Fruit fly (Drosophila melanogaster) whole organism, embryonic: ENCODE data around the gene mib2.

ENCODE experiments used
- ATbp ChIP-seq: fragments of 200-800 bp; sonication (Bioruptor generic); optimal IDR thresholded peaks from 2 replicates; lab custom pipeline; 2017; ENCODE audit warnings: missing biosample characterization, mild to moderate bottlenecking, missing genetic modification characterization, missing genetic modification reagents
- CG10209 ChIP-seq: fragments of 200-800 bp; sonication (Bioruptor generic); optimal IDR thresholded peaks from 3 replicates; lab custom pipeline; 2017; ENCODE audit warnings: missing biosample characterization, mild to moderate bottlenecking, missing genetic modification characterization, missing genetic modification reagents
- CG10267 ChIP-seq: fragments of 200-800 bp; sonication (Bioruptor generic); optimal IDR thresholded peaks from 2 replicates; lab custom pipeline; 2018; ENCODE audit warnings: missing biosample characterization, mild to moderate bottlenecking, missing genetic modification characterization, moderate library complexity
- CG11696 ChIP-seq: fragments of 200-800 bp; sonication (Bioruptor generic); IDR thresholded peaks from 2 replicates; pipeline ENCODE4 v1.3.6; 2022; ENCODE audit warnings: missing biosample characterization, missing genetic modification characterization
- CG1529 ChIP-seq: fragments of 200-800 bp; sonication (Bioruptor generic); optimal IDR thresholded peaks from 3 replicates; lab custom pipeline; 2018; ENCODE audit warnings: missing biosample characterization, missing genetic modification characterization
- CG1602 ChIP-seq: fragments of 200-800 bp; sonication (Bioruptor generic); optimal IDR thresholded peaks from 3 replicates; lab custom pipeline; 2016; ENCODE audit warnings: missing biosample characterization, missing genetic modification characterization
- CG16779 ChIP-seq: fragments of 200-800 bp; sonication (Bioruptor generic); IDR thresholded peaks from 2 replicates; pipeline ENCODE4 v1.3.6; 2022; ENCODE audit warnings: missing biosample characterization, missing genetic modification characterization
- CG17186 ChIP-seq: fragments of 200-800 bp; sonication (Bioruptor generic); optimal IDR thresholded peaks from 3 replicates; lab custom pipeline; 2017; ENCODE audit warnings: missing biosample characterization, missing genetic modification reagents, missing genetic modification characterization
- CG17359 ChIP-seq: fragments of 200-800 bp; sonication (Bioruptor generic); optimal IDR thresholded peaks from 3 replicates; lab custom pipeline; 2018; ENCODE audit warnings: missing biosample characterization, mild to moderate bottlenecking, missing genetic modification characterization, moderate library complexity
- CG17612 ChIP-seq: fragments of 200-800 bp; sonication (Bioruptor generic); IDR thresholded peaks from 2 replicates; pipeline ENCODE4 v1.3.6; 2022; ENCODE audit warnings: missing biosample characterization, missing genetic modification characterization
- CG18619 ChIP-seq: fragments of 200-800 bp; sonication (Bioruptor generic); optimal IDR thresholded peaks from 3 replicates; lab custom pipeline; 2017; ENCODE audit warnings: missing biosample characterization, mild to moderate bottlenecking, missing genetic modification characterization
- CG2120 ChIP-seq: fragments of 200-800 bp; sonication (Bioruptor generic); optimal IDR thresholded peaks from 3 replicates; lab custom pipeline; 2016; ENCODE audit warnings: missing biosample characterization, missing genetic modification characterization
- CG34376 ChIP-seq: fragments of 200-800 bp; sonication (Bioruptor generic); optimal IDR thresholded peaks from 2 replicates; lab custom pipeline; 2018; ENCODE audit warnings: missing biosample characterization, mild to moderate bottlenecking, missing genetic modification characterization
- CG4360 ChIP-seq: fragments of 200-800 bp; sonication (Bioruptor generic); IDR thresholded peaks from 2 replicates; pipeline ENCODE4 v1.3.6; 2022; ENCODE audit warnings: missing biosample characterization, missing genetic modification characterization
- CG6175 ChIP-seq: fragments of 200-800 bp; sonication (Bioruptor generic); IDR thresholded peaks from 3 replicates; pipeline ENCODE4 v1.3.6; 2022; ENCODE audit warnings: missing biosample characterization, missing genetic modification characterization
- CG6689 ChIP-seq: fragments of 200-800 bp; sonication (Bioruptor generic); IDR thresholded peaks from 2 replicates; pipeline ENCODE4 v1.3.6; 2022; ENCODE audit warnings: missing biosample characterization, missing genetic modification characterization
- CG8478 ChIP-seq: fragments of >200 bp; optimal IDR thresholded peaks from 2 replicates; lab custom pipeline; 2018
- CkIIα-i1 ChIP-seq: fragments of 200-800 bp; sonication (Bioruptor generic); IDR thresholded peaks from 2 replicates; pipeline ENCODE4 v1.3.6; 2022; ENCODE audit warnings: missing biosample characterization, missing genetic modification characterization
- D ChIP-seq, 2 experiments: fragments of 200-800 bp in 1 of 2; fragments of >200 bp in 1 of 2; sonication (Bioruptor generic) in 1 of 2; optimal IDR thresholded peaks; 2 replicates in 1 of 2; 3 replicates in 1 of 2; lab custom pipeline; 2017; ENCODE audit warnings: mild to moderate bottlenecking in 1 of 2, missing biosample characterization in 1 of 2, missing genetic modification characterization in 1 of 2, missing genetic modification reagents in 1 of 2
- Fer3 ChIP-seq: fragments of 200-800 bp; sonication (Bioruptor generic); optimal IDR thresholded peaks from 2 replicates; lab custom pipeline; 2018; ENCODE audit warnings: missing biosample characterization, mild to moderate bottlenecking, missing genetic modification characterization, moderate library complexity
- MBD-R2 ChIP-seq: fragments of 200-800 bp; sonication (Bioruptor generic); IDR thresholded peaks from 2 replicates; pipeline ENCODE4 v1.3.6; 2022; ENCODE audit warnings: missing biosample characterization, missing genetic modification characterization
- Neu2 ChIP-seq: fragments of 200-800 bp; sonication (Bioruptor generic); optimal IDR thresholded peaks from 3 replicates; lab custom pipeline; 2016; ENCODE audit warnings: missing biosample characterization, missing genetic modification characterization, borderline replicate concordance
- Nf-YC ChIP-seq: fragments of 200-800 bp; optimal IDR thresholded peaks from 3 replicates; lab custom pipeline; 2019; ENCODE audit warnings: missing biosample characterization, mild to moderate bottlenecking, missing genetic modification characterization, moderate library complexity
- Ravus ChIP-seq: fragments of 200-800 bp; sonication (Bioruptor generic); IDR thresholded peaks from 2 replicates; pipeline ENCODE4 v1.3.6; 2022; ENCODE audit warnings: missing biosample characterization, missing genetic modification characterization
- Rx ChIP-seq: fragments of 200-800 bp; sonication (Bioruptor generic); IDR thresholded peaks from 2 replicates; pipeline ENCODE4 v1.3.6; 2022; ENCODE audit warnings: missing biosample characterization, missing genetic modification characterization
- Sox100B ChIP-seq: fragments of 200-800 bp; sonication (Bioruptor generic); optimal IDR thresholded peaks from 3 replicates; lab custom pipeline; 2018; ENCODE audit warnings: missing biosample characterization, mild to moderate bottlenecking, missing genetic modification characterization
- Sox102F ChIP-seq: fragments of 200-800 bp; sonication (Bioruptor generic); optimal IDR thresholded peaks from 2 replicates; lab custom pipeline; 2018; ENCODE audit warnings: missing biosample characterization, mild to moderate bottlenecking, missing genetic modification characterization, moderate library complexity
- Sry-δ ChIP-seq: fragments of 200-800 bp; sonication (Bioruptor generic); optimal IDR thresholded peaks from 2 replicates; lab custom pipeline; 2016; ENCODE audit warnings: missing biosample characterization, missing genetic modification characterization
- TFAM ChIP-seq: fragments of 200-800 bp; sonication (Bioruptor generic); optimal IDR thresholded peaks from 2 replicates; lab custom pipeline; 2017; ENCODE audit warnings: missing biosample characterization, missing genetic modification characterization, inconsistent platforms
- Usf ChIP-seq: fragments of 200-800 bp; sonication (Bioruptor generic); optimal IDR thresholded peaks from 2 replicates; lab custom pipeline; 2017; ENCODE audit warnings: missing genotype, missing biosample characterization, missing genetic modification characterization
- Vsx1 ChIP-seq: fragments of 200-800 bp; sonication (Bioruptor generic); optimal IDR thresholded peaks from 2 replicates; lab custom pipeline; 2017; ENCODE audit warnings: missing biosample characterization, mild to moderate bottlenecking, missing genetic modification characterization, missing genetic modification reagents
- cato ChIP-seq: fragments of 200-800 bp; sonication (Bioruptor generic); optimal IDR thresholded peaks from 2 replicates; lab custom pipeline; 2016; ENCODE audit warnings: missing biosample characterization, missing genetic modification characterization, borderline replicate concordance
- chif ChIP-seq, 2 experiments: fragments of 200-800 bp; sonication (Bioruptor generic); optimal IDR thresholded peaks; 3 replicates each; lab custom pipeline; 2016; ENCODE audit warnings: missing biosample characterization in 2 of 2, missing genetic modification characterization in 2 of 2
- croc ChIP-seq: fragments of 200-800 bp; sonication (Bioruptor generic); conservative IDR thresholded peaks from 3 replicates; pipeline ENCODE4 v1.3.6; 2022; ENCODE audit warnings: missing biosample characterization, missing genetic modification characterization
- dmrt11E ChIP-seq: fragments of 200-800 bp; sonication (Bioruptor generic); optimal IDR thresholded peaks from 3 replicates; lab custom pipeline; 2018; ENCODE audit warnings: missing biosample characterization, mild to moderate bottlenecking, missing genetic modification characterization, moderate library complexity
- ems ChIP-seq: fragments of 200-800 bp; sonication (Bioruptor generic); optimal IDR thresholded peaks from 3 replicates; lab custom pipeline; 2016; ENCODE audit warnings: missing biosample characterization, missing genetic modification characterization
- fu2 ChIP-seq: fragments of 200-800 bp; sonication (Bioruptor generic); optimal IDR thresholded peaks from 2 replicates; lab custom pipeline; 2016; ENCODE audit warnings: missing biosample characterization, missing genetic modification characterization
- hb ChIP-seq: fragments of 200-800 bp; sonication (Bioruptor generic); IDR thresholded peaks from 3 replicates; pipeline ENCODE4 v1.3.6; 2022; ENCODE audit warnings: missing biosample characterization, missing genetic modification characterization; ENCODE audit not compliant: partially characterized antibody
- hkb ChIP-seq, 2 experiments: fragments of 200-800 bp in 1 of 2; fragments of >200 bp in 1 of 2; sonication (Bioruptor generic) in 1 of 2; IDR thresholded peaks in 1 of 2; optimal IDR thresholded peaks in 1 of 2; 2 replicates each; pipeline versions ENCODE4 v1.3.6 to Lab custom; 2017 to 2022; ENCODE audit warnings: missing biosample characterization in 1 of 2, missing genetic modification characterization in 1 of 2
- hth ChIP-seq: fragments of >200 bp; optimal IDR thresholded peaks from 2 replicates; lab custom pipeline; 2017; ENCODE audit warnings: inconsistent platforms
- nmo ChIP-seq: fragments of 200-800 bp; sonication (Bioruptor generic); optimal IDR thresholded peaks from 2 replicates; lab custom pipeline; 2018; ENCODE audit warnings: missing biosample characterization, mild to moderate bottlenecking, missing genetic modification characterization, moderate library complexity
- psq ChIP-seq: fragments of 200-800 bp; sonication (Bioruptor generic); optimal IDR thresholded peaks from 2 replicates; lab custom pipeline; 2017; ENCODE audit warnings: missing biosample characterization, missing genetic modification characterization
- ranshi ChIP-seq: fragments of 200-800 bp; sonication (Bioruptor generic); IDR thresholded peaks from 2 replicates; pipeline ENCODE4 v1.3.6; 2022; ENCODE audit warnings: missing biosample characterization, missing genetic modification characterization
- seq ChIP-seq: fragments of 200-800 bp; sonication (Bioruptor generic); IDR thresholded peaks from 2 replicates; pipeline ENCODE4 v1.3.6; 2022; ENCODE audit warnings: missing biosample characterization, missing genetic modification characterization
- shn ChIP-seq: fragments of 200-800 bp; sonication (Bioruptor generic); optimal IDR thresholded peaks from 3 replicates; lab custom pipeline; 2016; ENCODE audit warnings: missing biosample characterization, missing genetic modification characterization
- sim ChIP-seq: fragments of 200-800 bp; sonication (Bioruptor generic); IDR thresholded peaks from 2 replicates; pipeline ENCODE4 v1.3.6; 2022; ENCODE audit warnings: missing biosample characterization, missing genetic modification characterization
- tap ChIP-seq: fragments of 200-800 bp; optimal IDR thresholded peaks from 3 replicates; lab custom pipeline; 2019; ENCODE audit warnings: missing biosample characterization, mild to moderate bottlenecking, missing genetic modification characterization, moderate library complexity
- tio ChIP-seq: fragments of 200-800 bp; sonication (Bioruptor generic); optimal IDR thresholded peaks from 2 replicates; lab custom pipeline; 2017; ENCODE audit warnings: missing biosample characterization, missing genetic modification characterization, inconsistent platforms
- tna ChIP-seq: fragments of 200-800 bp; sonication (Bioruptor generic); IDR thresholded peaks from 2 replicates; pipeline ENCODE4 v1.3.6; 2022; ENCODE audit warnings: missing biosample characterization, missing genetic modification characterization; ENCODE audit not compliant: partially characterized antibody
- vnd ChIP-seq: fragments of 200-800 bp; sonication (Bioruptor generic); IDR thresholded peaks from 3 replicates; pipeline ENCODE4 v1.3.6; 2022; ENCODE audit warnings: missing biosample characterization, missing genetic modification characterization; ENCODE audit not compliant: partially characterized antibody

mib2 gene

DNA sequence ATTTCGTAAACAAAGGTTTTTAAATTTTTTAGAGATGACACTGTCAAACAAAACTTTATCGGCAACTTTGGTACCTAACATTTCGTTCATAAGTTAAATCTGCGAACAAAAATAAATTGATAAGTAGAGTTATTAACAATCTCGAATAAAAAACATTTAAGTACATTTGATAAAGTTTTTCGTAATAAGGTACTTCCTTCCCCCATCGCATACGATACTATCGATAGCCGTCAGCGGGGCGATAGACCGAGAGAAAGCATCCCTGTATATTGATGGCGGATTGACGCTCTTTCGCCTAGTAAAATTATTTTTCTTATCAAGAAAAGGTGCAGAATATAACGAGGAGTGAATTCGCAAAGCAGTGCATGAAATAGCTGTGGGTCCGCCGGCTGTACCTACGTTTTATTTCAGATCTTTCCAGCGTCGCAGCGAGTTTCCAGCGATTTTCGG lies 10.9 kb downstream of the mib2 start, which contains the start of the genes Ttc19 and Acn (continued):
- TF ChIP-seq CG11696 (GFP tag; lab: Robert Waterston, UW): peak; percentile 44; the same call in 1 of the 2 replicates
- peak; percentile 32 for TF ChIP-seq TFAM (GFP tag; lab: Kevin White, UChicago)
- TF ChIP-seq Sox102F (GFP tag; lab: Kevin White, UChicago): peak; percentile 86
- TF ChIP-seq CG10209 (GFP tag; lab: Kevin White, UChicago): peak; percentile 69
- no peak for TF ChIP-seq D (optimal IDR thresholded peaks at IDR 0.05; lab: Kevin White, UChicago)
- peak; percentile 73 for TF ChIP-seq D (GFP tag; optimal IDR thresholded peaks at IDR 0.05; lab: Kevin White, UChicago)
- TF ChIP-seq chif (GFP tag; optimal IDR thresholded peaks at IDR 0.05; lab: Kevin White, UChicago): peak; percentile 86
- TF ChIP-seq hb (GFP tag; lab: Robert Waterston, UW): peak; percentile 95
- TF ChIP-seq tna (GFP tag; lab: Robert Waterston, UW): peak; percentile 89
- peak; percentile 68 for TF ChIP-seq ranshi (GFP tag; lab: Robert Waterston, UW)
- TF ChIP-seq sim (GFP tag; lab: Robert Waterston, UW): no peak
- peak; percentile 85 for TF ChIP-seq ems (GFP tag; lab: Kevin White, UChicago)
- TF ChIP-seq Ravus: peak; percentile 18; the same call in 1 of the 2 replicates
- TF ChIP-seq vnd (GFP tag; lab: Robert Waterston, UW): peak; percentile 96
- TF ChIP-seq psq (GFP tag; lab: Kevin White, UChicago): peak; percentile 68
- TF ChIP-seq MBD-R2: peak; percentile 95
- TF ChIP-seq CG1529 (GFP tag; lab: Kevin White, UChicago): peak; percentile 58
- peak; percentile 75 for TF ChIP-seq CG34376 (GFP tag; lab: Kevin White, UChicago)
- no peak for TF ChIP-seq CG8478
- peak; percentile 63 for TF ChIP-seq tap
- peak; percentile 80 for TF ChIP-seq Fer3 (tag; lab: Kevin White, UChicago)
- TF ChIP-seq CG17186 (GFP tag; lab: Kevin White, UChicago): peak; percentile 81
- peak; percentile 74 for TF ChIP-seq dmrt11E (tag; lab: Kevin White, UChicago)
- peak; percentile 61; the same call in 1 of the 3 replicates for TF ChIP-seq CG6175
- TF ChIP-seq CG17612 (GFP tag; lab: Robert Waterston, UW): peak; percentile 34; the same call in 1 of the 2 replicates
- peak; percentile 56; the same call in 1 of the 3 replicates for TF ChIP-seq croc (GFP tag; lab: Robert Waterston, UW)
- TF ChIP-seq CG4360 (GFP tag; lab: Robert Waterston, UW): no peak
- TF ChIP-seq ATbp (GFP tag; lab: Kevin White, UChicago): no peak
- no peak for TF ChIP-seq CkIIα-i1 (GFP tag; lab: Robert Waterston, UW)
- TF ChIP-seq seq: peak; percentile 73
- TF ChIP-seq CG18619 (GFP tag; lab: Kevin White, UChicago): peak; percentile 76
- TF ChIP-seq Rx (GFP tag; lab: Robert Waterston, UW): peak; percentile 53; the same call in 1 of the 2 replicates
- peak; percentile 93 for TF ChIP-seq CG2120
- TF ChIP-seq CG16779: 0 out of 2 replicates have a peak, but pooled peaks have one; percentile 46
- TF ChIP-seq nmo (GFP tag; lab: Kevin White, UChicago): peak; percentile 91
- TF ChIP-seq shn (GFP tag; lab: Kevin White, UChicago): peak; percentile 90
- no peak for TF ChIP-seq Vsx1 (GFP tag; lab: Kevin White, UChicago)
- TF ChIP-seq Usf (GFP tag; lab: Kevin White, UChicago): peak; percentile 32
- TF ChIP-seq cato: peak; percentile 68
- TF ChIP-seq Nf-YC (tag; lab: Kevin White, UChicago): peak; percentile 71
- TF ChIP-seq Neu2 (GFP tag; lab: Kevin White, UChicago): peak; percentile 78
- TF ChIP-seq CG17359 (tag; lab: Kevin White, UChicago): peak; percentile 82
- peak; percentile 83 for TF ChIP-seq CG1602 (GFP tag; lab: Kevin White, UChicago)
- TF ChIP-seq fu2 (GFP tag; lab: Kevin White, UChicago): peak; percentile 90
- TF ChIP-seq tio (GFP tag; lab: Kevin White, UChicago): no peak
- peak; percentile 94 for TF ChIP-seq CG10267 (tag; lab: Kevin White, UChicago)
- TF ChIP-seq hth (lab: Kevin White, UChicago): no peak
- TF ChIP-seq CG6689 (GFP tag; lab: Robert Waterston, UW): peak; percentile 78
- no peak for TF ChIP-seq hkb (optimal IDR thresholded peaks at IDR 0.05; lab: Kevin White, UChicago)
- peak; percentile 84 for TF ChIP-seq hkb (GFP tag; IDR thresholded peaks at IDR 0.05; lab: Robert Waterston, UW)
- TF ChIP-seq Sry-δ (GFP tag; lab: Kevin White, UChicago): peak; percentile 98
- no peak for TF ChIP-seq Sox100B (GFP tag; lab: Kevin White, UChicago)
